Worm (Caenorhabditis elegans) whole organism, mixed stage, embryonic: Measurements from ENCODE around the gene F17C8.6.

Source experiments
- M03D4.4 ChIP-seq: sonication (generic microtip); optimal IDR thresholded peaks from 2 replicates; lab custom pipeline; 2017; ENCODE audit warnings: mild to moderate bottlenecking, missing genetic modification characterization, missing compliant biosample characterization
- bed-3 ChIP-seq: fragments of 200-800 bp; sonication (Bioruptor generic); optimal IDR thresholded peaks from 3 replicates; lab custom pipeline; 2018; ENCODE audit warnings: mild to moderate bottlenecking, missing genetic modification characterization, moderate library complexity, missing compliant biosample characterization
- blmp-1 ChIP-seq: fragments of 150-350 bp; optimal IDR thresholded peaks from 2 replicates; lab custom pipeline; 2014; ENCODE audit warnings: missing biosample characterization, missing genetic modification characterization
- ceh-39 ChIP-seq: fragments of 150-350 bp; optimal IDR thresholded peaks from 2 replicates; lab custom pipeline; 2014; ENCODE audit warnings: missing biosample characterization, missing genetic modification characterization
- ceh-43 ChIP-seq: fragments of 200-800 bp; sonication (Bioruptor generic); optimal IDR thresholded peaks from 2 replicates; lab custom pipeline; 2018; ENCODE audit warnings: mild to moderate bottlenecking, missing genetic modification characterization, moderate library complexity, missing compliant biosample characterization
- ceh-83 ChIP-seq: fragments of 200-800 bp; sonication (Bioruptor generic); optimal IDR thresholded peaks from 2 replicates; lab custom pipeline; 2018; ENCODE audit warnings: mild to moderate bottlenecking, missing genetic modification characterization, missing compliant biosample characterization
- ces-1 ChIP-seq: fragments of 150-350 bp; optimal IDR thresholded peaks from 2 replicates; lab custom pipeline; 2014; ENCODE audit warnings: missing biosample characterization, missing genetic modification reagents, missing genetic modification characterization
- cnd-1 ChIP-seq: fragments of 200-800 bp; sonication (Bioruptor generic); optimal IDR thresholded peaks from 2 replicates; lab custom pipeline; 2018; ENCODE audit warnings: mild to moderate bottlenecking, missing genetic modification characterization, missing compliant biosample characterization
- drap-1 ChIP-seq: fragments of 200-800 bp; sonication (Bioruptor generic); optimal IDR thresholded peaks from 3 replicates; lab custom pipeline; 2018; ENCODE audit warnings: mild to moderate bottlenecking, missing genetic modification characterization, missing compliant biosample characterization
- elt-1 ChIP-seq: sonication (generic microtip); optimal IDR thresholded peaks from 2 replicates; lab custom pipeline; 2017; ENCODE audit warnings: missing genetic modification characterization, mild to moderate bottlenecking, missing compliant biosample characterization, antibody characterized with exemption, moderate library complexity, borderline replicate concordance; ENCODE audit not compliant: insufficient read depth
- elt-3 ChIP-seq: fragments of 150-350 bp; optimal IDR thresholded peaks from 2 replicates; lab custom pipeline; 2014; ENCODE audit warnings: missing biosample characterization, missing genetic modification characterization
- flh-1 ChIP-seq: fragments of 200-800 bp; sonication (Bioruptor generic); optimal IDR thresholded peaks from 2 replicates; lab custom pipeline; 2018; ENCODE audit warnings: mild to moderate bottlenecking, missing genetic modification characterization, moderate library complexity, missing compliant biosample characterization
- ham-2 ChIP-seq: fragments of 200-800 bp; sonication (Bioruptor generic); optimal IDR thresholded peaks from 2 replicates; lab custom pipeline; 2018; ENCODE audit warnings: mild to moderate bottlenecking, missing genetic modification characterization, missing compliant biosample characterization
- hlh-1 ChIP-seq: fragments of 150-350 bp; optimal IDR thresholded peaks from 2 replicates; lab custom pipeline; 2014; ENCODE audit warnings: missing biosample characterization, missing genetic modification reagents, missing genetic modification characterization
- lin-13 ChIP-seq: fragments of 150-350 bp; optimal IDR thresholded peaks from 2 replicates; lab custom pipeline; 2014; ENCODE audit warnings: missing biosample characterization, missing genetic modification characterization
- lin-32 ChIP-seq: fragments of 200-800 bp; sonication (Bioruptor generic); optimal IDR thresholded peaks from 2 replicates; lab custom pipeline; 2018; ENCODE audit warnings: mild to moderate bottlenecking, missing genetic modification characterization, missing compliant biosample characterization
- lsy-2 ChIP-seq: fragments of 150-350 bp; optimal IDR thresholded peaks from 2 replicates; lab custom pipeline; 2014; ENCODE audit warnings: missing biosample characterization, missing genetic modification characterization
- mab-5 ChIP-seq: fragments of 150-350 bp; optimal IDR thresholded peaks from 2 replicates; lab custom pipeline; 2014; ENCODE audit warnings: missing biosample characterization, missing genetic modification characterization
- mep-1 ChIP-seq: fragments of 150-350 bp; optimal IDR thresholded peaks from 2 replicates; lab custom pipeline; 2017; ENCODE audit warnings: missing biosample characterization, missing genetic modification reagents, missing genetic modification characterization, inconsistent platforms
- mls-2 ChIP-seq: sonication (generic microtip); optimal IDR thresholded peaks from 2 replicates; lab custom pipeline; 2016; ENCODE audit warnings: mild to moderate bottlenecking, missing genetic modification characterization, moderate library complexity, missing compliant biosample characterization
- nhr-12 ChIP-seq: fragments of 150-350 bp; optimal IDR thresholded peaks from 2 replicates; lab custom pipeline; 2014; ENCODE audit warnings: missing biosample characterization, missing genetic modification characterization
- nhr-2 ChIP-seq: fragments of 150-350 bp; optimal IDR thresholded peaks from 2 replicates; lab custom pipeline; 2014; ENCODE audit warnings: missing biosample characterization, missing genetic modification characterization
- nhr-237 ChIP-seq: fragments of 150-350 bp; optimal IDR thresholded peaks from 2 replicates; lab custom pipeline; 2014; ENCODE audit warnings: missing biosample characterization, missing genetic modification characterization
- nhr-28 ChIP-seq: fragments of 150-350 bp; optimal IDR thresholded peaks from 2 replicates; lab custom pipeline; 2014; ENCODE audit warnings: missing biosample characterization, missing genetic modification characterization
- nhr-76 ChIP-seq: sonication (generic microtip); optimal IDR thresholded peaks from 2 replicates; lab custom pipeline; 2017; ENCODE audit warnings: missing biosample characterization, missing genetic modification characterization
- pha-4 ChIP-seq: fragments of 150-350 bp; optimal IDR thresholded peaks from 2 replicates; lab custom pipeline; 2018; ENCODE audit warnings: missing biosample characterization, missing genetic modification reagents, missing genetic modification characterization
- sem-2 ChIP-seq: fragments of 200-800 bp; sonication (Bioruptor generic); optimal IDR thresholded peaks from 2 replicates; lab custom pipeline; 2018; ENCODE audit warnings: mild to moderate bottlenecking, missing genetic modification characterization, missing compliant biosample characterization
- snpc-4 ChIP-seq: fragments of 150-350 bp; optimal IDR thresholded peaks from 2 replicates; lab custom pipeline; 2014; ENCODE audit warnings: missing biosample characterization, missing genetic modification characterization
- sptf-1 ChIP-seq: sonication (generic microtip); optimal IDR thresholded peaks from 2 replicates; lab custom pipeline; 2017; ENCODE audit warnings: mild to moderate bottlenecking, missing genetic modification characterization, moderate library complexity, missing compliant biosample characterization
- tbx-8 ChIP-seq: fragments of 200-800 bp; sonication (Bioruptor generic); optimal IDR thresholded peaks from 2 replicates; lab custom pipeline; 2018; ENCODE audit warnings: mild to moderate bottlenecking, missing genetic modification characterization, moderate library complexity, missing compliant biosample characterization
- unc-120 ChIP-seq: sonication (generic microtip); optimal IDR thresholded peaks from 2 replicates; lab custom pipeline; 2017; ENCODE audit warnings: missing genetic modification characterization, missing compliant biosample characterization; ENCODE audit not compliant: poor library complexity, severe bottlenecking
- unc-39 ChIP-seq: fragments of 150-350 bp; optimal IDR thresholded peaks from 2 replicates; lab custom pipeline; 2014; ENCODE audit warnings: missing biosample characterization, missing genetic modification characterization
- unc-62 ChIP-seq: fragments of 150-350 bp; optimal IDR thresholded peaks from 2 replicates; lab custom pipeline; 2014; ENCODE audit warnings: missing biosample characterization, missing genetic modification reagents, missing genetic modification characterization
- zip-8 ChIP-seq: fragments of 150-350 bp; optimal IDR thresholded peaks from 2 replicates; lab custom pipeline; 2014; ENCODE audit warnings: missing biosample characterization, missing genetic modification characterization
- ztf-11 ChIP-seq: fragments of 150-350 bp; optimal IDR thresholded peaks from 2 replicates; lab custom pipeline; 2014; ENCODE audit warnings: missing biosample characterization, missing genetic modification characterization

The F17C8.6 gene

ce11 chrIII:4723922-4724321 lies 21.9 kb downstream of the F17C8.6 start:
- TF ChIP-seq nhr-237 (tag; lab: Kevin White, UChicago): no peak

ce11 chrIII:4721750-4722149 lies 24.1 kb downstream of the F17C8.6 start, which contains the start of gene acy-1:
acy-1 (plus strand) TSS chrIII:4722095.
- TF ChIP-seq ceh-83 (GFP tag; lab: Kevin White, UChicago) (no peak), ceh-43 (no peak), mls-2 (tag; lab: Kevin White, UChicago) (peak; percentile 62), sem-2 (GFP tag; lab: Kevin White, UChicago) (no peak), bed-3 (GFP tag; lab: Kevin White, UChicago) (no peak), lin-32 (no peak), blmp-1 (tag; lab: Kevin White, UChicago) (peak; percentile 12), nhr-28 (tag; lab: Kevin White, UChicago) (no peak), nhr-76 (tag; lab: Kevin White, UChicago) (no peak), cnd-1 (peak; percentile 30), sptf-1 (peak; percentile 55), ceh-39 (tag; lab: Kevin White, UChicago) (no peak), mep-1 (tag; lab: Kevin White, UChicago) (peak; percentile 69), unc-120 (tag; lab: Kevin White, UChicago) (peak; percentile 69), hlh-1 (tag; lab: Kevin White, UChicago) (peak; percentile 81), ces-1 (GFP tag; lab: Kevin White, UChicago) (peak; percentile 92), elt-3 (no peak), elt-1 (tag; lab: Kevin White, UChicago) (no peak), drap-1 (GFP tag; lab: Kevin White, UChicago) (no peak), lin-13 (tag; lab: Kevin White, UChicago) (no peak), ham-2 (peak; percentile 43), unc-62 (GFP tag; lab: Kevin White, UChicago) (peak; percentile 33), unc-39 (tag; lab: Kevin White, UChicago) (no peak), M03D4.4 (no peak), flh-1 (no peak), snpc-4 (no peak), tbx-8 (GFP tag; lab: Kevin White, UChicago) (no peak), pha-4 (tag; lab: Kevin White, UChicago) (no peak), lsy-2 (tag; lab: Kevin White, UChicago) (peak; percentile 22), mab-5 (tag; lab: Kevin White, UChicago) (no peak), nhr-2 (tag; lab: Kevin White, UChicago) (no peak), nhr-237 (tag; lab: Kevin White, UChicago) (peak; percentile 67), zip-8 (no peak), ztf-11 (tag; lab: Kevin White, UChicago) (no peak), nhr-12 (tag; lab: Kevin White, UChicago) (no peak)

- TF ChIP-seq ces-1 (GFP tag; lab: Kevin White, UChicago) (no peak), M03D4.4 (no peak), nhr-237 (tag; lab: Kevin White, UChicago) (peak; percentile 44), ham-2 (peak; percentile 16), drap-1 (GFP tag; lab: Kevin White, UChicago) (peak; percentile 12), snpc-4 (no peak), ceh-39 (tag; lab: Kevin White, UChicago) (no peak), pha-4 (tag; lab: Kevin White, UChicago) (peak; percentile 42), bed-3 (GFP tag; lab: Kevin White, UChicago) (no peak), lin-13 (tag; lab: Kevin White, UChicago) (peak; percentile 81), unc-120 (tag; lab: Kevin White, UChicago) (no peak), sem-2 (GFP tag; lab: Kevin White, UChicago) (no peak), zip-8 (no peak)
Measured at ce11 chrIII:4720620-4721227, 25.1 kb downstream of the F17C8.6 start, which contains the start of gene emb-5. emb-5 (minus strand) TSS chrIII:4720670.
